Fruit fly (Drosophila melanogaster) whole organism, prepupa: ENCODE results near the gene Rfx.

Source experiments
- CG11294 ChIP-seq: fragments of 200-800 bp; sonication (Bioruptor generic); IDR thresholded peaks from 2 replicates; pipeline ENCODE4 v1.3.6; 2022; ENCODE audit warnings: missing biosample characterization, missing genetic modification characterization
- CG11762 ChIP-seq: fragments of 200-800 bp; sonication (Bioruptor generic); optimal IDR thresholded peaks from 3 replicates; lab custom pipeline; 2016; ENCODE audit warnings: missing biosample characterization, missing genetic modification characterization; ENCODE audit not compliant: insufficient read depth
- CG4318 ChIP-seq: fragments of 200-800 bp; sonication (Bioruptor generic); optimal IDR thresholded peaks from 3 replicates; lab custom pipeline; 2017; ENCODE audit warnings: missing biosample characterization, mild to moderate bottlenecking, missing genetic modification characterization
- CG6808 ChIP-seq: fragments of 200-800 bp; sonication (Bioruptor generic); optimal IDR thresholded peaks from 3 replicates; lab custom pipeline; 2017; ENCODE audit warnings: missing biosample characterization, missing genetic modification characterization, mild to moderate bottlenecking, moderate library complexity, missing genetic modification reagents
- CG7368 ChIP-seq: fragments of 200-800 bp; sonication (Bioruptor generic); optimal IDR thresholded peaks from 3 replicates; lab custom pipeline; 2016; ENCODE audit warnings: missing biosample characterization, missing genetic modification characterization
- CG8119 ChIP-seq: fragments of 200-800 bp; sonication (Bioruptor generic); IDR thresholded peaks from 3 replicates; pipeline ENCODE4 v1.3.6; 2022; ENCODE audit warnings: missing biosample characterization, missing genetic modification characterization
- Hr38 ChIP-seq: sonication (Bioruptor generic); optimal IDR thresholded peaks from 2 replicates; lab custom pipeline; 2016; ENCODE audit warnings: missing biosample characterization, missing genetic modification characterization
- fd85E ChIP-seq: fragments of 200-800 bp; sonication (Bioruptor generic); optimal IDR thresholded peaks from 3 replicates; lab custom pipeline; 2016; ENCODE audit warnings: missing biosample characterization, missing genetic modification characterization
- lz ChIP-seq: fragments of 200-800 bp; sonication (Bioruptor generic); optimal IDR thresholded peaks from 3 replicates; lab custom pipeline; 2016; ENCODE audit warnings: missing biosample characterization, missing genetic modification characterization
- pdm3 ChIP-seq: fragments of 200-800 bp; sonication (Bioruptor generic); optimal IDR thresholded peaks from 3 replicates; lab custom pipeline; 2016; ENCODE audit warnings: missing biosample characterization, missing genetic modification characterization
- vri ChIP-seq: fragments of 200-800 bp; sonication (Bioruptor generic); optimal IDR thresholded peaks from 3 replicates; lab custom pipeline; 2016; ENCODE audit warnings: missing biosample characterization, mild to moderate bottlenecking, missing genetic modification characterization

- TF ChIP-seq CG8119 (GFP tag; lab: Robert Waterston, UW) = peak; percentile 23; the same call in 1 of the 3 replicates
- no peak for TF ChIP-seq CG6808
- TF ChIP-seq Hr38 = no peak
- peak; percentile 20 for TF ChIP-seq lz (GFP tag; lab: Kevin White, UChicago)
- TF ChIP-seq CG11762 (GFP tag; lab: Kevin White, UChicago) = no peak
- no peak for TF ChIP-seq vri
- TF ChIP-seq fd85E (GFP tag; lab: Kevin White, UChicago) = no peak
- no peak for TF ChIP-seq CG11294
- TF ChIP-seq pdm3 (GFP tag; lab: Kevin White, UChicago) = no peak
- no peak for TF ChIP-seq CG7368
- no peak for TF ChIP-seq CG4318
Measured at dm6 chr3R:10412550-10413459, 34.9 kb upstream of the Rfx start, which contains the start of the genes Irp-1B and Rrp46.
